Fruit fly (Drosophila melanogaster): ENCODE results near the gene Cpr76Bd.

The Cpr76Bd gene

DNA sequence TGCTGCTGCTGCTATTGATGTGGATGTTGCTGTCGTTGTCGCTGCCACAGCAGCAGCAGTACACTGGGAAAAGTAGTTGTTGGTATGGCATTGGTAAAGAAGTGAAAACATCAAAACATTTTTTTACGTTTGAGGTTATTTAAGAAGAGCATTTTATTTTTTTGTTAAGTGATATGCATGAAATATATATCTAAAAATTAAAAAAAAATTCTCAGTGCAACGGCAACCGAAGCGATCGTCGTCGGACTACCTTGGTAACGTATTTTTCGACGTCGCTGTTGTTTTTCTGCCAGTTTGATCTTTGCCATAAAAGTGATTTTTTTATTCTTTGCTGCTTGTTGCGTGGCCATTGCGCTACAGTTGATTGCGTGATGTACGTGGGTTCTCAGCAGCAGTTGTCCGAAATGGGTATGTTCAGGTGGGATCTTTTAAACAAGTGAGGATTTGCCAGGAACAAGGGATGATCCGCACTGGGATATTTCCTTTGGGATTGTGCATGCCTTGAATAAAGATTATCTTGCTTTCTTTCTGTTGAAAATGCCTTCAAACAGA is 28.2 kb downstream of the Cpr76Bd start (continued):
- TF ChIP-seq zen2 (GFP tag; IDR thresholded peaks at IDR 0.05; ENCODE audit: partially characterized antibody): no peak
- peak; percentile 81 for TF ChIP-seq CG5180 (GFP tag; optimal IDR thresholded peaks at IDR 0.05)
- peak; percentile 86 for TF ChIP-seq CG15514 (GFP tag; optimal IDR thresholded peaks at IDR 0.05)
- TF ChIP-seq Atf6 (GFP tag; IDR thresholded peaks at IDR 0.05): peak; percentile 95
- TF ChIP-seq CG6654 (GFP tag; optimal IDR thresholded peaks at IDR 0.05): peak; percentile 73
- peak; percentile 68 for TF ChIP-seq NK7.1 (GFP tag; optimal IDR thresholded peaks at IDR 0.05)
- TF ChIP-seq jigr1 (GFP tag; IDR thresholded peaks at IDR 0.05): peak; percentile 85; the same call in 2 of the 3 replicates
- peak; percentile 82 for TF ChIP-seq CG8281 (tag; optimal IDR thresholded peaks at IDR 0.05)
- TF ChIP-seq CG1602 (GFP tag; optimal IDR thresholded peaks at IDR 0.05): peak; percentile 95
- TF ChIP-seq CG7839 (tag; optimal IDR thresholded peaks at IDR 0.05): peak; percentile 97
- peak; percentile 98 for TF ChIP-seq Med (GFP tag)
- TF ChIP-seq CG5953 (GFP tag; IDR thresholded peaks at IDR 0.05): peak; percentile 89
- no peak for TF ChIP-seq CG13287 (GFP tag; IDR thresholded peaks at IDR 0.05; ENCODE audit: partially characterized antibody)
- peak; percentile 94 for TF ChIP-seq CG32772 (GFP tag; IDR thresholded peaks at IDR 0.05)
- peak; percentile 71 for TF ChIP-seq stwl (tag; optimal IDR thresholded peaks at IDR 0.05)
- peak; percentile 97 for TF ChIP-seq lilli (GFP tag; optimal IDR thresholded peaks at IDR 0.05)
- no peak for TF ChIP-seq Tbp (GFP tag; optimal IDR thresholded peaks at IDR 0.05)
- peak; percentile 96 for TF ChIP-seq fd96Cb (tag; optimal IDR thresholded peaks at IDR 0.05)
- peak; percentile 97 for TF ChIP-seq nmo (GFP tag; optimal IDR thresholded peaks at IDR 0.05)
- peak in 1 of 3 experiments; percentile 90 for TF ChIP-seq Stat92E (GFP tag; optimal IDR thresholded peaks at IDR 0.05)
- peak; percentile 79 for TF ChIP-seq en (GFP tag; optimal IDR thresholded peaks at IDR 0.05)
- peak; percentile 33 for TF ChIP-seq HmgD (GFP tag; optimal IDR thresholded peaks at IDR 0.05)
- peak; percentile 93 for TF ChIP-seq fd3F (GFP tag; optimal IDR thresholded peaks at IDR 0.05)
- TF ChIP-seq Spps (tag; optimal IDR thresholded peaks at IDR 0.05): peak; percentile 95
- peak; percentile 96 for TF ChIP-seq CG2678 (tag; optimal IDR thresholded peaks at IDR 0.05)
- no peak for TF ChIP-seq prd (optimal IDR thresholded peaks at IDR 0.05)
- TF ChIP-seq prd (GFP tag; IDR thresholded peaks at IDR 0.05): peak; percentile 99
- TF ChIP-seq CG14441 (GFP tag; IDR thresholded peaks at IDR 0.05): peak; percentile 92
- TF ChIP-seq tx (GFP tag; optimal IDR thresholded peaks at IDR 0.05): peak; percentile 90
- peak; percentile 94 for TF ChIP-seq lmd (GFP tag; IDR thresholded peaks at IDR 0.05)
- TF ChIP-seq sim (GFP tag; IDR thresholded peaks at IDR 0.05): peak; percentile 83; the same call in 1 of the 2 replicates
- TF ChIP-seq CG10321 (GFP tag; IDR thresholded peaks at IDR 0.05): peak; percentile 67; the same call in 1 of the 2 replicates
- peak; percentile 97 for TF ChIP-seq CoRest (tag; optimal IDR thresholded peaks at IDR 0.05)
- peak; percentile 96 for TF ChIP-seq CG14710 (tag; optimal IDR thresholded peaks at IDR 0.05)
- peak; percentile 43 for TF ChIP-seq CG9797 (GFP tag; optimal IDR thresholded peaks at IDR 0.05)
- TF ChIP-seq CG14667 (GFP tag; IDR thresholded peaks at IDR 0.05): peak; percentile 89
- peak; percentile 84 for TF ChIP-seq aop (GFP tag; IDR thresholded peaks at IDR 0.05)
- peak; percentile 53 for TF ChIP-seq crol (GFP tag; IDR thresholded peaks at IDR 0.05)
- peak; percentile 76 for TF ChIP-seq wek (GFP tag; optimal IDR thresholded peaks at IDR 0.05)
- TF ChIP-seq CG8388 (GFP tag; optimal IDR thresholded peaks at IDR 0.05): peak; percentile 94
- peak; percentile 87 for TF ChIP-seq CG7357 (GFP tag; IDR thresholded peaks at IDR 0.05)
- peak; percentile 92 for TF ChIP-seq sug (tag; optimal IDR thresholded peaks at IDR 0.05)
- TF ChIP-seq p53 (GFP tag; optimal IDR thresholded peaks at IDR 0.05): peak; percentile 75
- TF ChIP-seq run (tag; optimal IDR thresholded peaks at IDR 0.05): peak; percentile 88
- TF ChIP-seq ase (GFP tag; IDR thresholded peaks at IDR 0.05): peak; percentile 88
- peak; percentile 95 for TF ChIP-seq otp (GFP tag; IDR thresholded peaks at IDR 0.05)
- TF ChIP-seq CG7556 (GFP tag; optimal IDR thresholded peaks at IDR 0.05): peak; percentile 95
- TF ChIP-seq CG8924 (tag; optimal IDR thresholded peaks at IDR 0.05): peak; percentile 97
- TF ChIP-seq ttk (GFP tag; IDR thresholded peaks at IDR 0.05): peak; percentile 92
- peak; percentile 95 for TF ChIP-seq Ada2b (GFP tag; IDR thresholded peaks at IDR 0.05)
